Fruit fly (Drosophila melanogaster): ENCODE data around the gene pit.

dm6 chr3R:22067235-22067634, 33.1 kb downstream of the pit start:
- TF ChIP-seq CG8478 (optimal IDR thresholded peaks at IDR 0.05) = no peak
- TF ChIP-seq psq (optimal IDR thresholded peaks at IDR 0.05) = no peak
- no peak for TF ChIP-seq pan (optimal IDR thresholded peaks at IDR 0.05)
- no peak for TF ChIP-seq usp (GFP tag; optimal IDR thresholded peaks at IDR 0.05)

Data from whole organism.